Worm (Caenorhabditis elegans) whole organism, L1 larva: ENCODE results near the gene nlp-32.
A peak's percentile ranks its signal among the peaks of the same experiment; 100 is the strongest.

Experiments
- C04F5.9 ChIP-seq: sonication (generic microtip); optimal IDR thresholded peaks from 2 replicates; lab custom pipeline; 2016; ENCODE audit warnings: missing genetic modification characterization, missing compliant biosample characterization
- F16B12.6 ChIP-seq: fragments of 150-350 bp; optimal IDR thresholded peaks from 2 replicates; lab custom pipeline; 2014; ENCODE audit warnings: missing biosample characterization, missing genetic modification characterization
- aly-2 ChIP-seq: fragments of 150-350 bp; optimal IDR thresholded peaks from 2 replicates; lab custom pipeline; 2014; ENCODE audit warnings: missing biosample characterization, missing genetic modification characterization
- ama-1 ChIP-seq: fragments of 150-350 bp; optimal IDR thresholded peaks from 2 replicates; lab custom pipeline; 2014
- blmp-1 ChIP-seq: fragments of 150-350 bp; optimal IDR thresholded peaks from 2 replicates; lab custom pipeline; 2014; ENCODE audit warnings: missing biosample characterization, missing genetic modification characterization
- ceh-63 ChIP-seq: fragments of 200-800 bp; sonication (Bioruptor generic); optimal IDR thresholded peaks from 2 replicates; lab custom pipeline; 2018; ENCODE audit warnings: mild to moderate bottlenecking, missing genetic modification characterization, missing compliant biosample characterization
- ceh-8 ChIP-seq: fragments of 200-800 bp; sonication (Bioruptor generic); optimal IDR thresholded peaks from 2 replicates; lab custom pipeline; 2018; ENCODE audit warnings: mild to moderate bottlenecking, missing genetic modification characterization, moderate library complexity, missing compliant biosample characterization
- ceh-88 ChIP-seq: fragments of 200-800 bp; sonication (Bioruptor generic); IDR thresholded peaks from 2 replicates; pipeline ENCODE4 v1.3.6; 2022; ENCODE audit warnings: missing genetic modification characterization, missing compliant biosample characterization
- dpl-1 ChIP-seq, 3 experiments: fragments of 150-350 bp in 2 of 3; sonication (generic microtip) in 1 of 3; optimal IDR thresholded peaks; 2 replicates each; lab custom pipeline; 2014 to 2017; ENCODE audit warnings: missing biosample characterization in 3 of 3, missing genetic modification characterization in 3 of 3, missing genetic modification reagents in 3 of 3
- efl-1 ChIP-seq, 4 experiments: fragments of 150-350 bp; optimal IDR thresholded peaks in 3 of 4; peaks in 1 of 4; 1 replicate in 1 of 4; 2 replicates in 3 of 4; lab custom pipeline; 2014; ENCODE audit warnings: missing biosample characterization in 2 of 4, missing genetic modification characterization in 2 of 4, missing genetic modification reagents in 2 of 4
- ets-5 ChIP-seq: fragments of 200-800 bp; sonication (Bioruptor generic); IDR thresholded peaks from 2 replicates; pipeline ENCODE4 v1.3.6; 2022; ENCODE audit warnings: missing genetic modification characterization, missing compliant biosample characterization
- fkh-4 ChIP-seq: sonication (generic microtip); optimal IDR thresholded peaks from 2 replicates; lab custom pipeline; 2016; ENCODE audit warnings: missing compliant biosample characterization, missing genetic modification characterization, borderline replicate concordance
- fkh-8 ChIP-seq: sonication (generic microtip); optimal IDR thresholded peaks from 2 replicates; lab custom pipeline; 2016; ENCODE audit warnings: mild to moderate bottlenecking, missing genetic modification characterization, missing compliant biosample characterization
- hlh-4 ChIP-seq: sonication (generic microtip); optimal IDR thresholded peaks from 2 replicates; lab custom pipeline; 2016; ENCODE audit warnings: mild to moderate bottlenecking, missing genetic modification characterization, missing compliant biosample characterization
- hpl-2 ChIP-seq: fragments of 150-350 bp; optimal IDR thresholded peaks from 2 replicates; lab custom pipeline; 2014; ENCODE audit warnings: missing biosample characterization, missing genetic modification reagents, missing genetic modification characterization
- lin-35 ChIP-seq, 2 experiments: fragments of 150-350 bp; optimal IDR thresholded peaks; 2 replicates each; lab custom pipeline; 2014; ENCODE audit warnings: missing biosample characterization in 2 of 2, missing genetic modification characterization in 2 of 2, missing genetic modification reagents in 2 of 2
- lsy-2 ChIP-seq, 2 experiments: fragments of 150-350 bp; optimal IDR thresholded peaks; 2 replicates each; lab custom pipeline; 2014; ENCODE audit warnings: missing biosample characterization in 2 of 2, missing genetic modification characterization in 2 of 2
- nhr-11 ChIP-seq: fragments of 150-350 bp; optimal IDR thresholded peaks from 2 replicates; lab custom pipeline; 2014; ENCODE audit warnings: missing biosample characterization, missing genetic modification characterization
- nhr-47 ChIP-seq: sonication (generic microtip); optimal IDR thresholded peaks from 2 replicates; lab custom pipeline; 2016; ENCODE audit warnings: mild to moderate bottlenecking, missing genetic modification characterization, moderate library complexity, missing compliant biosample characterization
- nhr-71 ChIP-seq: sonication (generic microtip); optimal IDR thresholded peaks from 2 replicates; lab custom pipeline; 2016; ENCODE audit warnings: mild to moderate bottlenecking, missing genetic modification characterization, moderate library complexity, missing compliant biosample characterization
- nhr-77 ChIP-seq: fragments of 150-350 bp; optimal IDR thresholded peaks from 2 replicates; lab custom pipeline; 2014; ENCODE audit warnings: missing biosample characterization, missing genetic modification characterization
- nhr-85 ChIP-seq: sonication (generic microtip); peaks from one replicate; lab custom pipeline; 2016; ENCODE audit warnings: missing genetic modification characterization, inconsistent platforms, missing compliant biosample characterization
- pqm-1 ChIP-seq: sonication (generic microtip); optimal IDR thresholded peaks from 3 replicates; lab custom pipeline; 2017; ENCODE audit warnings: missing biosample characterization, missing genetic modification characterization
- sptf-1 ChIP-seq: fragments of 150-350 bp; optimal IDR thresholded peaks from 2 replicates; lab custom pipeline; 2014; ENCODE audit warnings: missing biosample characterization, missing genetic modification characterization
- sup-37 ChIP-seq: fragments of 200-800 bp; sonication (Bioruptor generic); optimal IDR thresholded peaks from 2 replicates; lab custom pipeline; 2018; ENCODE audit warnings: mild to moderate bottlenecking, missing genetic modification characterization, missing compliant biosample characterization
- tbx-2 ChIP-seq: sonication (generic microtip); optimal IDR thresholded peaks from 2 replicates; lab custom pipeline; 2016; ENCODE audit warnings: missing genetic modification characterization, missing compliant biosample characterization
- tlp-1 ChIP-seq: fragments of 150-350 bp; optimal IDR thresholded peaks from 2 replicates; lab custom pipeline; 2014; ENCODE audit warnings: missing biosample characterization, missing genetic modification characterization
- unc-86 ChIP-seq: sonication (generic microtip); optimal IDR thresholded peaks from 2 replicates; lab custom pipeline; 2016; ENCODE audit warnings: missing genetic modification characterization, missing compliant biosample characterization
- unc-98 ChIP-seq: fragments of 200-800 bp; sonication (Bioruptor generic); IDR thresholded peaks from 2 replicates; pipeline ENCODE4 v1.3.6; 2022; ENCODE audit warnings: missing genetic modification characterization, missing compliant biosample characterization
- vab-15 ChIP-seq: sonication (generic microtip); optimal IDR thresholded peaks from 2 replicates; lab custom pipeline; 2017; ENCODE audit warnings: missing genotype, mild to moderate bottlenecking, missing genetic modification characterization, missing compliant biosample characterization
- xbp-1 ChIP-seq: sonication (generic microtip); optimal IDR thresholded peaks from 2 replicates; lab custom pipeline; 2016; ENCODE audit warnings: missing genetic modification characterization, missing compliant biosample characterization
- zip-4 ChIP-seq: fragments of 200-800 bp; sonication (Bioruptor generic); optimal IDR thresholded peaks from 2 replicates; lab custom pipeline; 2018; ENCODE audit warnings: mild to moderate bottlenecking, missing genetic modification characterization, moderate library complexity, missing compliant biosample characterization

nlp-32 gene

DNA sequence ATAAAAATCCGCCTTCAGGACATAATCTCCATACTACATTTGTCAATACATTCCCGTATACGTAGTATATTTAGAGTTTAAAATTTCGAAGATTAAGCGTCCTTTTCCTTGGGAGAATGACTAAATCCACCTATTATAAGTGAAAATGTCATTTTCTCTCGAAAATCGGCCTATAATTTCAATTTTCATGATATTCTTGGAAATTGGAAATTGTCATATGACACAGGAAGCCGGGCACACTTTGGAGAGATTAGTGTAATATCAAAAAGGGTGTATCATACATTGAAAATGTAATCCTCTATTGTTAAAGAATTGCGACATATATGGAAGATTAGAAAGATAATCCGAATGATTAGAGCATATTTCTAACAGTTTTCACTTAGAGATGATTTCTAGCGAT is 3.6 kb downstream of the nlp-32 start (continued):
- peak; percentile 50 for TF ChIP-seq nhr-85 (tag; lab: Kevin White, UChicago)
- peak; percentile 78 for TF ChIP-seq nhr-11
- peak; percentile 95 for TF ChIP-seq fkh-8 (tag; lab: Kevin White, UChicago)

DNA sequence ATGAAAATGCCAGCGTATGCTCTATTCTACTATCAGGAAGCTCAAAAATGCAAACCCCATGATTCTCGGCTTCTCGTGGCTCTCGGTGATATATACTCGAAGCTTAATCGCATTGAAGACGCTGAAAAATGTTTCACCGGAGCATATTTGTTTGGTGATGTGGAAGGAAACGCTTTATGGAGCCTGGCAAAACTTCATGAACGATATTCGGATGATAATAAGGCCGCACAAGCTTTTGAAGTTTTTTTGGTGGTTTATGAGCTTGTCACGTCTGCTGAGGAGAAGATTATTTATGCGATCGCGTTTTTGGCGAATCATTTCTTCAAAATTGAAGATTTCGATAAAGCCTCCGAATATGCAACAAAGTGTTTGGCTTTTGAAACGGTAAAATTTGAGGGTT is 5.1 kb downstream of the nlp-32 start:
- TF ChIP-seq C04F5.9 (tag; lab: Kevin White, UChicago) (no peak), tbx-2 (tag; lab: Kevin White, UChicago) (no peak), nhr-85 (tag; lab: Kevin White, UChicago) (no peak), hlh-4 (tag; lab: Kevin White, UChicago) (no peak), nhr-47 (tag; lab: Kevin White, UChicago) (no peak), sptf-1 (tag; lab: Kevin White, UChicago) (no peak), zip-4 (no peak)

ce11 chrIII:475154-475553 is 11.2 kb downstream of the nlp-32 start, which contains the start of gene mat-3:
Gene mat-3, plus strand, starts transcription at chrIII:475454.
- no peak for TF ChIP-seq unc-98 (GFP tag; lab: Robert Waterston, UW)
- no peak for TF ChIP-seq vab-15

ce11 chrIII:471644-472401 is 14.5 kb downstream of the nlp-32 start, which contains the start of the genes magu-1 and nemp-1:
Gene magu-1, minus strand, starts transcription at chrIII:471702.
Gene nemp-1, plus strand, starts transcription at chrIII:472317.
- TF ChIP-seq dpl-1 (GFP tag; optimal IDR thresholded peaks at IDR 0.05; lab: Kevin White, UChicago) (peak; percentile 29 to 44 (median 40)), ceh-8 (GFP tag; lab: Kevin White, UChicago) (no peak), F16B12.6 (no peak), hpl-2 (no peak), ama-1 (lab: Kevin White, UChicago) (no peak), vab-15 (no peak), ets-5 (no peak), nhr-71 (no peak), unc-98 (GFP tag; lab: Robert Waterston, UW) (no peak), blmp-1 (tag; lab: Kevin White, UChicago) (no peak), tlp-1 (tag; lab: Kevin White, UChicago) (no peak), unc-86 (tag; lab: Kevin White, UChicago) (no peak), efl-1 (optimal IDR thresholded peaks at IDR 0.05; lab: Kevin White, UChicago) (peak; percentile 64 to 70), efl-1 (GFP tag; optimal IDR thresholded peaks at IDR 0.05 in 1 of 2; lab: Kevin White, UChicago) (peak; percentile 62 to 91), ceh-63 (GFP tag; lab: Kevin White, UChicago) (no peak), xbp-1 (no peak), fkh-4 (tag; lab: Kevin White, UChicago) (no peak), lin-35 (GFP tag; optimal IDR thresholded peaks at IDR 0.05; lab: Kevin White, UChicago) (peak in 1 of 2 experiments; percentile 53), aly-2 (tag; lab: Kevin White, UChicago) (no peak), pqm-1 (tag; lab: Kevin White, UChicago) (no peak), sup-37 (GFP tag; lab: Kevin White, UChicago) (no peak), lsy-2 (tag; optimal IDR thresholded peaks at IDR 0.05; lab: Kevin White, UChicago) (peak in 1 of 2 experiments; percentile 30)

DNA sequence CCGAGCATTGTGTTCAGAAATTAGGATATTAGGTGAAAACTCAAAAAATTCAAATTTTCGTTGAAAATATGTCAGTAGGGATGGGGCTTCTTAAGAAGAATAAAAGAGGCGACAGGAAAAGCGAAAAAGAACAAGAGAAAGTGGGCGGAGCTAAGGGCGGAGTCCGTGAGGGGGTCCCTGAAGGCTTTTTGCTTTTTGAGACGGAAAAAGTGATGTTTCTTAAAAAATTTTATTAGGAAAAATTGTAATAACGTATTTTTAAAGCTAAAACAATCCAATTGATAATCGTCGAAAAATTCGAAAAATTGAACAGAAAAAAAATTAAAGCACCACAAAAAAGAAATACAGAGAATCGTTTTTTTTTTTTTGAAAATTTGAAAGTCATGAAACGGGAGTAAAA is 22.6 kb downstream of the nlp-32 start, which contains the start of gene Y55B1BR.6:
Gene Y55B1BR.6 (minus strand): TSS at position 101 of the 400 bp plus-strand sequence.
- TF ChIP-seq unc-98 (GFP tag; lab: Robert Waterston, UW) = no peak
- TF ChIP-seq nhr-77 (tag; lab: Kevin White, UChicago) = no peak
- TF ChIP-seq ceh-88 (GFP tag; lab: Robert Waterston, UW) = no peak
- no peak for TF ChIP-seq dpl-1 (GFP tag; optimal IDR thresholded peaks at IDR 0.05; lab: Kevin White, UChicago)
- no peak for TF ChIP-seq zip-4
